Worm (Caenorhabditis elegans): ENCODE measurements around the gene col-101.

DNA sequence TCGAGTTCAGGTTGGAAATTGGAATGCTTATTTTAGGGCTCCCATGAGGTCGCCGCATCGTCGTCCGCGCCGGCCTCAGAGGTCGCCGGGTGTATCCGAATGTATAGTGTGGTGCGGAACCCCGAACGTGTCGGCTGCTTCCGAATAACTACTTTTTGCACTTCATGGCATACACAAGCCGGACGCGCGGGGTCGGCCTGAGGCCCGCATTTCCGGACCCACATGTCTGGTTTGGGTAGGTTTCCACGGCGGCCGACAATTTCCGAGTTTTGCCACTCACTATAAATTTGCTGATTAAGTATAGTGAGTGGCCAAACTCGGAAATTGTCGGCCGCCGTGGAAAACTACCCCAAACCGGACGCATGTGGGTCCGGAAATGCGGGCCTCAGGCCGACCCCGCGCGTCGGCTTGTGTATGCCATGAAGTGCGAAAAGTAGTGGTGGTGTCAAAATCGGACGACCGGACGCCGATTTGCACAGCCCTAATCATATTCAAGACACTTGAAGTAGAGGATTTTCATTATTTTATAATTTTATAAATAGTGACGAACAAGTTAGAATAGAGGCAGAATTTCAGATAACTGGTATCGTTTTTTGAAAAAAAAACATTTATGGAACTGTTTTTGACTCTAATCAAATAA, 11.5 kb upstream of the col-101 start:
- TF ChIP-seq flt-1 (GFP tag; IDR thresholded peaks at IDR 0.05) (no peak), ztf-29 (GFP tag; IDR thresholded peaks at IDR 0.05) (no peak), ref-1 (GFP tag; conservative IDR thresholded peaks at IDR 0.05) (no peak), klf-2 (GFP tag; conservative IDR thresholded peaks at IDR 0.05) (no peak)
